Worm (Caenorhabditis elegans) whole organism, L1 larva: ENCODE measurements around the gene tmem-184.

Experiments
- C04F5.9 ChIP-seq: sonication (generic microtip); optimal IDR thresholded peaks from 2 replicates; lab custom pipeline; 2016; ENCODE audit warnings: missing genetic modification characterization, missing compliant biosample characterization
- F16B12.6 ChIP-seq: fragments of 150-350 bp; optimal IDR thresholded peaks from 2 replicates; lab custom pipeline; 2014; ENCODE audit warnings: missing biosample characterization, missing genetic modification characterization
- aha-1 ChIP-seq: fragments of 150-350 bp; optimal IDR thresholded peaks from 2 replicates; lab custom pipeline; 2014; ENCODE audit warnings: missing biosample characterization, missing genetic modification characterization
- aly-2 ChIP-seq: fragments of 150-350 bp; optimal IDR thresholded peaks from 2 replicates; lab custom pipeline; 2014; ENCODE audit warnings: missing biosample characterization, missing genetic modification characterization
- blmp-1 ChIP-seq: fragments of 150-350 bp; optimal IDR thresholded peaks from 2 replicates; lab custom pipeline; 2014; ENCODE audit warnings: missing biosample characterization, missing genetic modification characterization
- ceh-82 ChIP-seq, 3 experiments: fragments of 150-350 bp in 1 of 3; sonication (generic microtip) in 2 of 3; optimal IDR thresholded peaks; 2 replicates each; lab custom pipeline; 2014 to 2017; ENCODE audit warnings: missing biosample characterization in 3 of 3, missing genetic modification characterization in 3 of 3
- ceh-88 ChIP-seq: fragments of 200-800 bp; sonication (Bioruptor generic); IDR thresholded peaks from 2 replicates; pipeline ENCODE4 v1.3.6; 2022; ENCODE audit warnings: missing genetic modification characterization, missing compliant biosample characterization
- ceh-90 ChIP-seq: sonication (generic microtip); optimal IDR thresholded peaks from 2 replicates; lab custom pipeline; 2016; ENCODE audit warnings: missing genetic modification characterization, missing compliant biosample characterization
- ces-1 ChIP-seq: fragments of 150-350 bp; optimal IDR thresholded peaks from 2 replicates; lab custom pipeline; 2014; ENCODE audit warnings: missing biosample characterization, missing genetic modification reagents, missing genetic modification characterization
- dsc-1 ChIP-seq: sonication (generic microtip); optimal IDR thresholded peaks from 2 replicates; lab custom pipeline; 2016; ENCODE audit warnings: mild to moderate bottlenecking, missing genetic modification characterization, missing compliant biosample characterization
- efl-1 ChIP-seq, 4 experiments: fragments of 150-350 bp; optimal IDR thresholded peaks in 3 of 4; peaks in 1 of 4; 1 replicate in 1 of 4; 2 replicates in 3 of 4; lab custom pipeline; 2014; ENCODE audit warnings: missing biosample characterization in 2 of 4, missing genetic modification characterization in 2 of 4, missing genetic modification reagents in 2 of 4
- efl-3 ChIP-seq: fragments of 200-800 bp; sonication (Bioruptor generic); optimal IDR thresholded peaks from 2 replicates; lab custom pipeline; 2018; ENCODE audit warnings: mild to moderate bottlenecking, missing genetic modification characterization, missing compliant biosample characterization
- elt-2 ChIP-seq: sonication (generic microtip); optimal IDR thresholded peaks from 2 replicates; lab custom pipeline; 2016; ENCODE audit warnings: missing genetic modification characterization, mild to moderate bottlenecking, inconsistent platforms, missing compliant biosample characterization, missing genetic modification reagents
- elt-3 ChIP-seq, 6 experiments: fragments of 150-350 bp in 1 of 6; sonication (generic microtip); optimal IDR thresholded peaks; 2 replicates each; lab custom pipeline; 2017 to 2018; ENCODE audit warnings: missing biosample characterization in 6 of 6, missing genetic modification characterization in 6 of 6, inconsistent platforms in 1 of 6
- fkh-10 ChIP-seq: sonication (generic microtip); optimal IDR thresholded peaks from 2 replicates; lab custom pipeline; 2017; ENCODE audit warnings: missing biosample characterization, missing genetic modification reagents, missing genetic modification characterization
- fkh-4 ChIP-seq: sonication (generic microtip); optimal IDR thresholded peaks from 2 replicates; lab custom pipeline; 2016; ENCODE audit warnings: missing compliant biosample characterization, missing genetic modification characterization, borderline replicate concordance
- fos-1 ChIP-seq: fragments of 150-350 bp; optimal IDR thresholded peaks from 2 replicates; lab custom pipeline; 2014; ENCODE audit warnings: missing biosample characterization, missing genetic modification characterization
- grh-1 ChIP-seq: fragments of 200-800 bp; sonication (Bioruptor generic); IDR thresholded peaks from 2 replicates; pipeline ENCODE4 v1.3.6; 2022; ENCODE audit warnings: missing genetic modification reagents, missing genetic modification characterization, missing compliant biosample characterization
- hlh-17 ChIP-seq: fragments of 200-800 bp; sonication (Bioruptor generic); optimal IDR thresholded peaks from 2 replicates; lab custom pipeline; 2018; ENCODE audit warnings: missing genetic modification characterization, mild to moderate bottlenecking, missing compliant biosample characterization, moderate library complexity, borderline replicate concordance
- irx-1 ChIP-seq: sonication (generic microtip); optimal IDR thresholded peaks from 2 replicates; lab custom pipeline; 2016; ENCODE audit warnings: missing genetic modification characterization, missing compliant biosample characterization
- isw-1 ChIP-seq: fragments of 200-800 bp; sonication (Bioruptor generic); IDR thresholded peaks from 2 replicates; pipeline ENCODE4 v1.3.6; 2022; ENCODE audit warnings: missing genetic modification characterization, missing compliant biosample characterization
- lin-13 ChIP-seq: fragments of 150-350 bp; optimal IDR thresholded peaks from 2 replicates; lab custom pipeline; 2014; ENCODE audit warnings: missing biosample characterization, missing genetic modification reagents, missing genetic modification characterization
- lin-14 ChIP-seq: fragments of 200-800 bp; sonication (Bioruptor generic); optimal IDR thresholded peaks from 2 replicates; lab custom pipeline; 2018; ENCODE audit warnings: mild to moderate bottlenecking, missing genetic modification characterization, moderate library complexity, missing compliant biosample characterization
- lsy-2 ChIP-seq, 2 experiments: fragments of 150-350 bp; optimal IDR thresholded peaks; 2 replicates each; lab custom pipeline; 2014; ENCODE audit warnings: missing biosample characterization in 2 of 2, missing genetic modification characterization in 2 of 2
- mdl-1 ChIP-seq, 2 experiments: fragments of 150-350 bp; optimal IDR thresholded peaks; 2 replicates each; lab custom pipeline; 2014 to 2017; ENCODE audit warnings: missing biosample characterization in 2 of 2, missing genetic modification characterization in 2 of 2, inconsistent platforms in 1 of 2
- mef-2 ChIP-seq: fragments of 150-350 bp; optimal IDR thresholded peaks from 2 replicates; lab custom pipeline; 2014; ENCODE audit warnings: missing biosample characterization, missing genetic modification characterization
- mep-1 ChIP-seq: fragments of 150-350 bp; optimal IDR thresholded peaks from 2 replicates; lab custom pipeline; 2014; ENCODE audit warnings: missing biosample characterization, missing genetic modification characterization
- nhr-11 ChIP-seq: fragments of 150-350 bp; optimal IDR thresholded peaks from 2 replicates; lab custom pipeline; 2014; ENCODE audit warnings: missing biosample characterization, missing genetic modification characterization
- nhr-19 ChIP-seq: fragments of 200-800 bp; sonication (Bioruptor generic); conservative IDR thresholded peaks from 2 replicates; pipeline ENCODE4 v1.3.6; 2022; ENCODE audit warnings: missing genetic modification characterization, missing compliant biosample characterization
- nhr-20 ChIP-seq: sonication (generic microtip); optimal IDR thresholded peaks from 2 replicates; lab custom pipeline; 2016; ENCODE audit warnings: mild to moderate bottlenecking, missing genetic modification characterization, missing compliant biosample characterization
- nhr-237 ChIP-seq: fragments of 150-350 bp; optimal IDR thresholded peaks from 2 replicates; lab custom pipeline; 2014; ENCODE audit warnings: missing biosample characterization, missing genetic modification characterization
- nhr-47 ChIP-seq: sonication (generic microtip); optimal IDR thresholded peaks from 2 replicates; lab custom pipeline; 2016; ENCODE audit warnings: mild to moderate bottlenecking, missing genetic modification characterization, moderate library complexity, missing compliant biosample characterization
- nhr-76 ChIP-seq: sonication (generic microtip); optimal IDR thresholded peaks from 2 replicates; lab custom pipeline; 2017; ENCODE audit warnings: missing biosample characterization, missing genetic modification characterization
- nhr-77 ChIP-seq: fragments of 150-350 bp; optimal IDR thresholded peaks from 2 replicates; lab custom pipeline; 2014; ENCODE audit warnings: missing biosample characterization, missing genetic modification characterization
- nhr-84 ChIP-seq: sonication (generic microtip); optimal IDR thresholded peaks from 2 replicates; lab custom pipeline; 2017; ENCODE audit warnings: missing biosample characterization, missing genetic modification characterization
- nhr-85 ChIP-seq: sonication (generic microtip); peaks from one replicate; lab custom pipeline; 2016; ENCODE audit warnings: missing genetic modification characterization, inconsistent platforms, missing compliant biosample characterization
- pax-3 ChIP-seq: fragments of 200-800 bp; sonication (Bioruptor generic); optimal IDR thresholded peaks from 2 replicates; lab custom pipeline; 2018; ENCODE audit warnings: mild to moderate bottlenecking, missing genetic modification characterization, moderate library complexity, missing compliant biosample characterization
- pqm-1 ChIP-seq: sonication (generic microtip); optimal IDR thresholded peaks from 3 replicates; lab custom pipeline; 2017; ENCODE audit warnings: missing biosample characterization, missing genetic modification characterization
- rnt-1 ChIP-seq: sonication (generic microtip); optimal IDR thresholded peaks from 2 replicates; lab custom pipeline; 2016; ENCODE audit warnings: mild to moderate bottlenecking, missing genetic modification characterization, moderate library complexity, missing compliant biosample characterization
- sptf-1 ChIP-seq: fragments of 150-350 bp; optimal IDR thresholded peaks from 2 replicates; lab custom pipeline; 2014; ENCODE audit warnings: missing biosample characterization, missing genetic modification characterization
- sup-37 ChIP-seq: fragments of 200-800 bp; sonication (Bioruptor generic); optimal IDR thresholded peaks from 2 replicates; lab custom pipeline; 2018; ENCODE audit warnings: mild to moderate bottlenecking, missing genetic modification characterization, missing compliant biosample characterization
- swsn-7 ChIP-seq: sonication (generic microtip); optimal IDR thresholded peaks from 2 replicates; lab custom pipeline; 2016; ENCODE audit warnings: missing genetic modification characterization, missing compliant biosample characterization
- unc-30 ChIP-seq: sonication (generic microtip); optimal IDR thresholded peaks from 2 replicates; lab custom pipeline; 2017; ENCODE audit warnings: missing biosample characterization, missing genetic modification characterization
- unc-86 ChIP-seq: sonication (generic microtip); optimal IDR thresholded peaks from 2 replicates; lab custom pipeline; 2016; ENCODE audit warnings: missing genetic modification characterization, missing compliant biosample characterization
- unc-98 ChIP-seq: fragments of 200-800 bp; sonication (Bioruptor generic); IDR thresholded peaks from 2 replicates; pipeline ENCODE4 v1.3.6; 2022; ENCODE audit warnings: missing genetic modification characterization, missing compliant biosample characterization
- zag-1 ChIP-seq: fragments of 150-350 bp; optimal IDR thresholded peaks from 2 replicates; lab custom pipeline; 2014; ENCODE audit warnings: missing biosample characterization, missing genetic modification characterization
- zip-4 ChIP-seq: fragments of 200-800 bp; sonication (Bioruptor generic); optimal IDR thresholded peaks from 2 replicates; lab custom pipeline; 2018; ENCODE audit warnings: mild to moderate bottlenecking, missing genetic modification characterization, moderate library complexity, missing compliant biosample characterization

tmem-184 gene

ce11 chrX:14711168-14711629, 4.5 kb upstream of the tmem-184 start, which contains the start of gene atrn-1 (continued):
- peak; percentile 13 for TF ChIP-seq nhr-20 (tag; lab: Kevin White, UChicago)

ce11 chrX:14709591-14709990, 2.9 kb upstream of the tmem-184 start:
- no peak for TF ChIP-seq nhr-19 (GFP tag; lab: Robert Waterston, UW)
- TF ChIP-seq nhr-85: peak; percentile 58
- TF ChIP-seq lin-14 (GFP tag; lab: Kevin White, UChicago): peak; percentile 54
- no peak for TF ChIP-seq pax-3 (tag; lab: Kevin White, UChicago)
- TF ChIP-seq elt-3 (tag; optimal IDR thresholded peaks at IDR 0.05; lab: Kevin White, UChicago): peak in 2 of 6 experiments; percentile 44 to 80
- TF ChIP-seq nhr-20 (tag; lab: Kevin White, UChicago): peak; percentile 10
- peak; percentile 72 for TF ChIP-seq blmp-1 (tag; lab: Kevin White, UChicago)

ce11 chrX:14708176-14708642, 1.5 kb upstream of the tmem-184 start:
- TF ChIP-seq nhr-76 (tag; lab: Kevin White, UChicago) (no peak), aha-1 (tag; lab: Kevin White, UChicago) (peak; percentile 87), ces-1 (GFP tag; lab: Kevin White, UChicago) (no peak), nhr-20 (tag; lab: Kevin White, UChicago) (peak; percentile 95), efl-1 (optimal IDR thresholded peaks at IDR 0.05; lab: Kevin White, UChicago) (peak; percentile 71 to 79), efl-1 (GFP tag; optimal IDR thresholded peaks at IDR 0.05 in 1 of 2; lab: Kevin White, UChicago) (peak; percentile 53 to 95), irx-1 (tag; lab: Kevin White, UChicago) (peak; percentile 84), nhr-85 (peak; percentile 95), elt-2 (tag; lab: Kevin White, UChicago) (no peak), swsn-7 (tag; lab: Kevin White, UChicago) (peak; percentile 94), unc-98 (GFP tag; lab: Robert Waterston, UW) (no peak), nhr-47 (tag; lab: Kevin White, UChicago) (peak; percentile 96), unc-30 (tag; lab: Kevin White, UChicago) (no peak), sptf-1 (tag; lab: Kevin White, UChicago) (no peak), C04F5.9 (tag; lab: Kevin White, UChicago) (peak; percentile 35), unc-86 (tag; lab: Kevin White, UChicago) (peak; percentile 96), sup-37 (GFP tag; lab: Kevin White, UChicago) (peak; percentile 61), rnt-1 (tag; lab: Kevin White, UChicago) (peak; percentile 87), isw-1 (GFP tag; lab: Robert Waterston, UW) (peak; percentile 88), nhr-237 (peak; percentile 81), zip-4 (GFP tag; lab: Kevin White, UChicago) (peak; percentile 54), grh-1 (GFP tag; lab: Robert Waterston, UW) (peak; percentile 86), fkh-10 (peak; percentile 97), ceh-82 (tag; optimal IDR thresholded peaks at IDR 0.05; lab: Kevin White, UChicago) (peak; percentile 91 to 96 (median 93)), elt-3 (tag; optimal IDR thresholded peaks at IDR 0.05; lab: Kevin White, UChicago) (peak in 4 of 6 experiments; percentile 20 to 79 (median 48)), hlh-17 (GFP tag; lab: Kevin White, UChicago) (no peak), nhr-77 (tag; lab: Kevin White, UChicago) (peak; percentile 77), fos-1 (peak; percentile 89), zag-1 (no peak), mdl-1 (tag; optimal IDR thresholded peaks at IDR 0.05; lab: Kevin White, UChicago) (peak; percentile 44 to 82), lsy-2 (tag; optimal IDR thresholded peaks at IDR 0.05; lab: Kevin White, UChicago) (peak; percentile 84 to 89), nhr-11 (tag; lab: Kevin White, UChicago) (peak; percentile 8), nhr-84 (tag; lab: Kevin White, UChicago) (no peak), ceh-90 (tag; lab: Kevin White, UChicago) (no peak), efl-3 (no peak), lin-14 (GFP tag; lab: Kevin White, UChicago) (peak; percentile 100), aly-2 (tag; lab: Kevin White, UChicago) (no peak), pqm-1 (tag; lab: Kevin White, UChicago) (no peak), fkh-4 (tag; lab: Kevin White, UChicago) (no peak), dsc-1 (tag; lab: Kevin White, UChicago) (peak; percentile 87), lin-13 (GFP tag; lab: Kevin White, UChicago) (peak; percentile 84), pax-3 (tag; lab: Kevin White, UChicago) (peak; percentile 87), mef-2 (peak; percentile 89), F16B12.6 (tag; lab: Kevin White, UChicago) (peak; percentile 54), mep-1 (peak; percentile 88), ceh-88 (peak; percentile 40; the same call in 1 of the 2 replicates)
